Worm (Caenorhabditis elegans) whole organism, L4/young adult: ENCODE data around the gene algn-12.

Experiments
- W03F9.2 ChIP-seq: fragments of 150-350 bp; optimal IDR thresholded peaks from 2 replicates; lab custom pipeline; 2014; ENCODE audit warnings: missing biosample characterization, missing genetic modification characterization
- dao-5 ChIP-seq: sonication (generic microtip); optimal IDR thresholded peaks from 2 replicates; lab custom pipeline; 2016; ENCODE audit warnings: missing genotype, missing genetic modification characterization, moderate library complexity, missing compliant biosample characterization
- him-1 ChIP-seq: sonication (generic microtip); optimal IDR thresholded peaks from 2 replicates; lab custom pipeline; 2016; ENCODE audit warnings: missing genotype, missing genetic modification reagents, missing genetic modification characterization, missing compliant biosample characterization

algn-12 gene

ce11 chrV:8072047-8072446 lies 37.1 kb downstream of the algn-12 start, which contains the start of gene str-144:
Gene str-144 (minus strand): TSS chrV:8072147.
- no peak for TF ChIP-seq dao-5
- no peak for TF ChIP-seq W03F9.2
- TF ChIP-seq him-1 (tag; lab: Kevin White, UChicago): no peak

- TF ChIP-seq dao-5: no peak
- TF ChIP-seq W03F9.2: no peak
- TF ChIP-seq him-1 (tag; lab: Kevin White, UChicago): no peak
Observed at ce11 chrV:8073162-8073561, 38.3 kb downstream of the algn-12 start.

ce11 chrV:8075712-8076111 lies 40.8 kb downstream of the algn-12 start, which contains the start of gene catp-3:
Gene catp-3 (plus strand): TSS chrV:8076012.
- TF ChIP-seq him-1 (tag; lab: Kevin White, UChicago) (no peak), W03F9.2 (no peak)

- TF ChIP-seq W03F9.2: no peak
- TF ChIP-seq dao-5: no peak
- no peak for TF ChIP-seq him-1 (tag; lab: Kevin White, UChicago)
Observed at ce11 chrV:8079813-8080212, 44.9 kb downstream of the algn-12 start.

- TF ChIP-seq W03F9.2: no peak
Observed at ce11 chrV:8081579-8081978, 46.7 kb downstream of the algn-12 start, which contains the start of gene str-131. Gene str-131 (minus strand): TSS chrV:8081679.

- TF ChIP-seq W03F9.2 (no peak), him-1 (tag; lab: Kevin White, UChicago) (no peak), dao-5 (no peak)
Observed at ce11 chrV:8085141-8085540, 50.2 kb downstream of the algn-12 start, which contains the start of gene C09H5.7. Gene C09H5.7 (minus strand): TSS chrV:8085241.
